Worm (Caenorhabditis elegans) whole organism, L4/young adult: ENCODE data around the gene zip-10.

Experiments
- W03F9.2 ChIP-seq: fragments of 150-350 bp; optimal IDR thresholded peaks from 2 replicates; lab custom pipeline; 2014; ENCODE audit warnings: missing biosample characterization, missing genetic modification characterization
- dao-5 ChIP-seq: sonication (generic microtip); optimal IDR thresholded peaks from 2 replicates; lab custom pipeline; 2016; ENCODE audit warnings: missing genotype, missing genetic modification characterization, moderate library complexity, missing compliant biosample characterization
- him-1 ChIP-seq: sonication (generic microtip); optimal IDR thresholded peaks from 2 replicates; lab custom pipeline; 2016; ENCODE audit warnings: missing genotype, missing genetic modification reagents, missing genetic modification characterization, missing compliant biosample characterization

DNA sequence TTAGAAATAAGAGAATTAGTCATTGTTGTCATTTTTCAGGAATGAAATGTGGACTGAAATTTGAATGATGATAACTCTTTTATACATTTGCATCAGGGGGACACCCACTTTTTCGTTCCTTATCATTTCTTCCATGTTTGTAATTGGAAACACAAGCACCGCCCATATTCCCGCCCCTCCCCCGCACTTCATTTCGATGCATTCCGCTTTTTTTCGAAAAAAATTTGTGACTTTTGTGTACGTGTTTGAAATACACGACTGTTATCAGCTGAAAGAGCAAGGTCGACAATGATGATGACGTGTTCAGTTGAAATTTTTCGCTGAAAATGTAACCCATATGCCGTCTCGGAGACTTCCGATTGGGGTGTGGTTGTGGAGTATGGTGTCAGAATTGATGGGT is at the start of gene zip-10:
- TF ChIP-seq him-1 (no peak), dao-5 (no peak), W03F9.2 (tag; lab: Kevin White, UChicago) (no peak)
